Worm (Caenorhabditis elegans) whole organism, L4/young adult: ENCODE measurements around the gene clec-149.

Experiments used
- W03F9.2 ChIP-seq: fragments of 150-350 bp; optimal IDR thresholded peaks from 2 replicates; lab custom pipeline; 2014; ENCODE audit warnings: missing biosample characterization, missing genetic modification characterization
- dao-5 ChIP-seq: sonication (generic microtip); optimal IDR thresholded peaks from 2 replicates; lab custom pipeline; 2016; ENCODE audit warnings: missing genotype, missing genetic modification characterization, moderate library complexity, missing compliant biosample characterization
- him-1 ChIP-seq: sonication (generic microtip); optimal IDR thresholded peaks from 2 replicates; lab custom pipeline; 2016; ENCODE audit warnings: missing genotype, missing genetic modification reagents, missing genetic modification characterization, missing compliant biosample characterization

ce11 chrIII:853859-854359 lies 30.9 kb downstream of the clec-149 start, which contains the start of the genes rnp-5 and tag-51:
- no peak for TF ChIP-seq W03F9.2 (tag; lab: Kevin White, UChicago)
- no peak for TF ChIP-seq him-1 (tag; lab: Kevin White, UChicago)
- TF ChIP-seq dao-5 (tag; lab: Kevin White, UChicago): no peak
